Worm (Caenorhabditis elegans) whole organism, late embryonic: ENCODE measurements around the gene nspg-5.

Experiments used
- C08G9.2 ChIP-seq: sonication (generic microtip); optimal IDR thresholded peaks from 2 replicates; lab custom pipeline; 2016; ENCODE audit warnings: mild to moderate bottlenecking, missing genetic modification characterization, moderate library complexity, missing compliant biosample characterization
- Y22D7AL.16 ChIP-seq: sonication (generic microtip); optimal IDR thresholded peaks from 2 replicates; lab custom pipeline; 2016; ENCODE audit warnings: missing genetic modification characterization, missing compliant biosample characterization
- ceh-24 ChIP-seq: sonication (generic microtip); optimal IDR thresholded peaks from 2 replicates; lab custom pipeline; 2016; ENCODE audit warnings: mild to moderate bottlenecking, missing genetic modification characterization, missing compliant biosample characterization
- ceh-30 ChIP-seq: fragments of 150-350 bp; optimal IDR thresholded peaks from 2 replicates; lab custom pipeline; 2014; ENCODE audit warnings: missing biosample characterization, missing genetic modification characterization
- ceh-34 ChIP-seq: sonication (generic microtip); optimal IDR thresholded peaks from 2 replicates; lab custom pipeline; 2016; ENCODE audit warnings: mild to moderate bottlenecking, missing genetic modification characterization, missing compliant biosample characterization
- ceh-45 ChIP-seq: fragments of 200-800 bp; sonication (Bioruptor generic); IDR thresholded peaks from 2 replicates; pipeline ENCODE4 v1.3.6; 2022; ENCODE audit warnings: missing genetic modification reagents, missing genetic modification characterization, missing compliant biosample characterization
- ceh-6 ChIP-seq: fragments of 200-800 bp; sonication (Bioruptor generic); optimal IDR thresholded peaks from 2 replicates; lab custom pipeline; 2018; ENCODE audit warnings: mild to moderate bottlenecking, missing genetic modification characterization, missing compliant biosample characterization
- dmd-4 ChIP-seq: sonication (generic microtip); optimal IDR thresholded peaks from 2 replicates; lab custom pipeline; 2016; ENCODE audit warnings: borderline replicate concordance, missing genetic modification characterization, missing compliant biosample characterization
- elt-4 ChIP-seq: sonication (generic microtip); optimal IDR thresholded peaks from 2 replicates; lab custom pipeline; 2016; ENCODE audit warnings: missing genetic modification characterization, missing compliant biosample characterization
- fax-1 ChIP-seq: sonication (generic microtip); optimal IDR thresholded peaks from 2 replicates; lab custom pipeline; 2016; ENCODE audit warnings: missing genotype, missing genetic modification characterization, missing compliant biosample characterization
- gmeb-2 ChIP-seq: sonication (generic microtip); optimal IDR thresholded peaks from 2 replicates; lab custom pipeline; 2016; ENCODE audit warnings: missing genetic modification characterization, inconsistent platforms, missing compliant biosample characterization
- hlh-15 ChIP-seq: sonication (generic microtip); optimal IDR thresholded peaks from 2 replicates; lab custom pipeline; 2016; ENCODE audit warnings: missing genetic modification characterization, missing compliant biosample characterization
- hlh-8 ChIP-seq: sonication (generic microtip); optimal IDR thresholded peaks from 2 replicates; lab custom pipeline; 2016; ENCODE audit warnings: missing genotype, missing genetic modification characterization, missing compliant biosample characterization
- lim-6 ChIP-seq: sonication (generic microtip); optimal IDR thresholded peaks from 2 replicates; lab custom pipeline; 2016; ENCODE audit warnings: missing genetic modification characterization, missing compliant biosample characterization
- lin-11 ChIP-seq: fragments of 200-800 bp; sonication (Bioruptor generic); optimal IDR thresholded peaks from 2 replicates; lab custom pipeline; 2018; ENCODE audit warnings: mild to moderate bottlenecking, missing genetic modification characterization, missing compliant biosample characterization
- madf-2 ChIP-seq: sonication (generic microtip); optimal IDR thresholded peaks from 2 replicates; lab custom pipeline; 2017; ENCODE audit warnings: missing genetic modification characterization, missing compliant biosample characterization
- nfya-1 ChIP-seq: sonication (generic microtip); optimal IDR thresholded peaks from 2 replicates; lab custom pipeline; 2017; ENCODE audit warnings: missing genetic modification characterization, mild to moderate bottlenecking, missing compliant biosample characterization, antibody characterized with exemption, moderate library complexity
- nhr-11 ChIP-seq: fragments of 150-350 bp; optimal IDR thresholded peaks from 2 replicates; lab custom pipeline; 2014; ENCODE audit warnings: missing biosample characterization, missing genetic modification characterization
- odd-2 ChIP-seq: sonication (generic microtip); optimal IDR thresholded peaks from 2 replicates; lab custom pipeline; 2017; ENCODE audit warnings: antibody characterized with exemption, mild to moderate bottlenecking, missing genetic modification characterization, missing compliant biosample characterization
- pag-3 ChIP-seq: sonication (generic microtip); optimal IDR thresholded peaks from 2 replicates; lab custom pipeline; 2016; ENCODE audit warnings: missing compliant biosample characterization, missing genetic modification characterization, borderline replicate concordance
- pax-1 ChIP-seq: fragments of 150-350 bp; optimal IDR thresholded peaks from 2 replicates; lab custom pipeline; 2014; ENCODE audit warnings: missing biosample characterization, missing genetic modification characterization
- pha-2 ChIP-seq: sonication (generic microtip); optimal IDR thresholded peaks from 2 replicates; lab custom pipeline; 2017; ENCODE audit warnings: mild to moderate bottlenecking, missing genetic modification characterization, missing compliant biosample characterization
- sdc-2 ChIP-seq: sonication (generic microtip); optimal IDR thresholded peaks from 2 replicates; lab custom pipeline; 2016; ENCODE audit warnings: missing genotype, missing genetic modification characterization, missing compliant biosample characterization
- sox-4 ChIP-seq: sonication (generic microtip); optimal IDR thresholded peaks from 2 replicates; lab custom pipeline; 2017; ENCODE audit warnings: mild to moderate bottlenecking, missing genetic modification characterization, inconsistent platforms, missing compliant biosample characterization
- syd-9 ChIP-seq: sonication (generic microtip); optimal IDR thresholded peaks from 2 replicates; lab custom pipeline; 2016; ENCODE audit warnings: mild to moderate bottlenecking, missing genetic modification characterization, moderate library complexity, missing compliant biosample characterization
- ttx-3 ChIP-seq: sonication (generic microtip); optimal IDR thresholded peaks from 2 replicates; lab custom pipeline; 2016; ENCODE audit warnings: missing genetic modification reagents, missing genetic modification characterization, missing compliant biosample characterization
- unc-3 ChIP-seq, 2 experiments: fragments of 200-800 bp in 1 of 2; sonication (Bioruptor generic) in 1 of 2; sonication (generic microtip) in 1 of 2; conservative IDR thresholded peaks in 1 of 2; optimal IDR thresholded peaks in 1 of 2; 2 replicates each; pipeline versions ENCODE4 v1.3.6 to Lab custom; 2016 to 2022; ENCODE audit warnings: missing compliant biosample characterization in 2 of 2, missing genetic modification characterization in 2 of 2, missing genetic modification reagents in 1 of 2
- unc-42 ChIP-seq: sonication (generic microtip); optimal IDR thresholded peaks from 2 replicates; lab custom pipeline; 2016; ENCODE audit warnings: missing genotype, missing genetic modification characterization, missing compliant biosample characterization
- zip-5 ChIP-seq: sonication (generic microtip); optimal IDR thresholded peaks from 2 replicates; lab custom pipeline; 2016; ENCODE audit warnings: missing genetic modification characterization, missing compliant biosample characterization
- ztf-16 ChIP-seq: sonication (generic microtip); optimal IDR thresholded peaks from 2 replicates; lab custom pipeline; 2017; ENCODE audit warnings: missing genetic modification characterization, missing compliant biosample characterization

Gene nspg-5

DNA sequence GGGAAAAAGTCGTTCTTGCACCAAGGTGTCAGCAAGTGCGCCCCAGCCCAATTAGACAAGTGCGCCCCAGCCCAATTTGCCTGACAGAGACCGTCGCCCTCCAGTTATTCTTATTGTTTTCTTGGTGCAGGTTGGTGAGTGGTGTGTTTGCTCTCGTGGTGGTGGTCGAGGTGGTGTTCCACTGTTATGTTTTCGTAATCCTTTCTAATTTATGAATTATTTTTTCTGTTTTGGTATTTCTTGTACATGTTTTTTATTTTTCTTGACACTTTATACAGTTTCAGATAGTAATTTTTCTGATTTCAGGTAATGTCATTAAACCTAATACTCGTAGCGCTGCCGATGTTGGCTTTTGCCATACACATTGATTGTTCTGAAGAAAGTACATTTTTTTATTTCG lies 27.4 kb downstream of the nspg-5 start, which contains the start of gene Y48D7A.1:
Gene Y48D7A.1 (plus strand): TSS at position 301 of the 400 bp plus-strand sequence.
- TF ChIP-seq ceh-45 (GFP tag; lab: Robert Waterston, UW), result no peak
- no peak for TF ChIP-seq ttx-3 (tag; lab: Kevin White, UChicago)
- TF ChIP-seq lin-11 (tag; lab: Kevin White, UChicago), result no peak
- TF ChIP-seq sdc-2, result no peak

DNA sequence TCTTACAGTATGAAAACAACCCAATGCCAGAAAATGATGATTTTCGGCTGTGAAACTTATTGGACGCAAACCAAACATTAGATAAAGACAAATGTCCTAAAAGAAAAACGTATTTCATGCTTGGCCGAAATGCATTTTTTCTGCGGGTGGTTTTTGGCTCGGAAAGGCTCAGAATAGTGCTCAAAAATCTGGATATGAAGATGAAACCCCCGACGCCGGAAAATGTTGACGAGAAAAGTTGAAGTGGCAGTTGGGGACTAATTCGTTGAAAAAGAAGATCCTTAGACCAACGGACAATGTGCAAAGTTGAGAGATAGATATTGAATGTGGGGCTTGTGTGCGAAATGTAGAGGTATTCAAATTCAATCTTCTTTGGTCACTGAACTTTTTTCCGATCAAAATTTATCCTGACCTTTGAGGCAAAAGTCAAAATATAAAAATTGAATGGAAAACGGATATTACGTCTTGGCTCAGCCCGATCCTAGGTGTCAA lies 36.7 kb downstream of the nspg-5 start, which contains the start of gene flp-18:
Gene flp-18 (minus strand): TSS at position 51 of the 492 bp plus-strand sequence.
- TF ChIP-seq ceh-45 (GFP tag; lab: Robert Waterston, UW), result no peak
- TF ChIP-seq madf-2, result no peak
- TF ChIP-seq lim-6 (tag; lab: Kevin White, UChicago), result no peak

DNA sequence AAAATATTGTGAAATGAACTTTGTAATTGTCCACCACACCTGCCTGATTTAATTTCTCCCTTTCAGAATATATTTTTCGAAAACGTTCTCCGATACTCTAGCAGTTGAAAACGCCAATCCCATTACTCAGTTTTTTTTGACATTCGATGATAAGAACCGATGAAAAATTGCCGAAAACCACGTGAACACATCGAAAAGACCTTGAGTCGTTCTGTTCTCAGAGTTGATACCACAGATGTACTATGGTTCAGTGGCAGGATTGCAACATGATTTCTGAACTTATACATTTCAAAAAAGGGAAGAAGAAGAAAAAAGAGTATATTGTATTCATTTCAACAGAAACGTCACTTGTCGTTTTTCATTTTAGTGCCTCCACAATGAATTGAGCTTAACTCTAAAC lies 38.2 kb downstream of the nspg-5 start:
- TF ChIP-seq ceh-6 (GFP tag; lab: Kevin White, UChicago), result no peak
- no peak for TF ChIP-seq gmeb-2 (tag; lab: Kevin White, UChicago)
- no peak for TF ChIP-seq ceh-24
- no peak for TF ChIP-seq nhr-11 (tag; lab: Kevin White, UChicago)
- TF ChIP-seq elt-4 (tag; lab: Kevin White, UChicago), result no peak
- no peak for TF ChIP-seq ztf-16 (tag; lab: Kevin White, UChicago)
- TF ChIP-seq ceh-34, result no peak
- TF ChIP-seq C08G9.2 (tag; lab: Kevin White, UChicago), result no peak
- TF ChIP-seq pax-1 (tag; lab: Kevin White, UChicago), result no peak
- no peak for TF ChIP-seq hlh-15 (tag; lab: Kevin White, UChicago)
- no peak for TF ChIP-seq unc-3 (GFP tag; conservative IDR thresholded peaks at IDR 0.05; lab: Robert Waterston, UW)
- TF ChIP-seq unc-3 (tag; optimal IDR thresholded peaks at IDR 0.05; lab: Kevin White, UChicago), result no peak
- no peak for TF ChIP-seq syd-9 (tag; lab: Kevin White, UChicago)
- TF ChIP-seq ceh-30 (tag; lab: Kevin White, UChicago), result no peak
- TF ChIP-seq hlh-8 (tag; lab: Kevin White, UChicago), result no peak
- TF ChIP-seq fax-1 (tag; lab: Kevin White, UChicago), result no peak
- no peak for TF ChIP-seq Y22D7AL.16

DNA sequence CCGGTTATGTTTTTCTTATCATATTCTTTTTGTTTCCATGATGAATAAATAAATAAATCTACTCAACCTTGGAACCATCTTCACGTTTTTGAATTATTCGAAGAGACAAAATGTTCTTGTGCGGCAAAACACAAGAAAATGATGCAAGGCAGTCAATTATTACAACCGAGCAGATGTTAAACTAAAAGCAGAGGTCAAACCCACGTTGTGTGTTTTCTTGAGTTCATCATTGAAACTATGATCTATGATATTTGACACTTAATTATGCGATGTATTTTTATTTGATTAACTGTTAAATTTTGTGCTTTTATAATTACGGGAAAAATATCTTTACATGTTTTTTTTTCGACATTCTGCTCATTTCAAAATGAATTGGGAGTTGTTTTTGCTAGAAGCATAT lies 39.7 kb downstream of the nspg-5 start:
- TF ChIP-seq pha-2 (tag; lab: Kevin White, UChicago) (no peak), sox-4 (tag; lab: Kevin White, UChicago) (no peak), madf-2 (no peak), zip-5 (tag; lab: Kevin White, UChicago) (no peak), nfya-1 (tag; lab: Kevin White, UChicago) (no peak), ceh-24 (no peak), dmd-4 (tag; lab: Kevin White, UChicago) (no peak), odd-2 (no peak)
- TF ChIP-seq, all 69 proteins: peak for 0

DNA sequence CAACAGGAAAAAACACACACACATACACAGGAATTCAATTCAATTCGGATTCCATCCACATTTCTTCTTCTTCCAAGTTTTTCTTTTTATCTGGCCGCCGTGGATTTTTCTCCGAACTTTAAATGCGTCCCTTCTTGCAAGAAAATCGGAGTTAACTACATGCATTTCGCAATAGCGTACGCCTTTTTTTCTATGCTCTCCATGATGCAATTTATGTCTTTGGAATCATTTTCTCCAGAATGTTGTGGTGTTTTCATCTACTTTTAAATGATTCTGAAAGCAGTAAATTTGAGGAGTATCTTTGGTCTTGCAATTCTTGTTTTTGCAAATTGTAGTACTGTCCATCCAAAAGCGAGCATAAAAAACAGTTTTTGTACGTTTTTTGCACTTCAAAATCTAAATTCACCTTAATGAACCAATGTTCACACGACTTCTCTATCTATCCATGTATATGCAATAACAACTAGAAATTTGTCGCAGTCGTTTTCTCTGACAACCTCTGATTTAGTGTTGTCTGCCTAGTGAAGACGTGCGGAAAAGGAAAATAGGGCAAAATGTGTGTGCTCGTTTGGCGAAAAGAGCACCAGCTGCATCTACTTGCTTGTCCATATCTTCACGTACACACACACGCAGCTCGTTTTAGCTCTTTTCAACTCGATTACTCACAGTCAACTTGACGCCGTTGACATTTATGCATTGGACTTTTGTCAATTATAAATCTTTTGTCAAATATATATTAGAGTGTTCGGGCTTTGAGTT lies 40.7 kb downstream of the nspg-5 start:
- TF ChIP-seq unc-3 (GFP tag; conservative IDR thresholded peaks at IDR 0.05; lab: Robert Waterston, UW) (no peak), unc-3 (tag; optimal IDR thresholded peaks at IDR 0.05; lab: Kevin White, UChicago) (no peak), pag-3 (tag; lab: Kevin White, UChicago) (no peak), unc-42 (tag; lab: Kevin White, UChicago) (peak; percentile 52), elt-4 (tag; lab: Kevin White, UChicago) (no peak)
